Worm (Caenorhabditis elegans): ENCODE measurements around the gene C56E6.7.

C56E6.7 gene

ce11 chrII:6560291-6560690, 43.9 kb downstream of the C56E6.7 start:
- TF ChIP-seq R02D3.7 (tag; optimal IDR thresholded peaks at IDR 0.05) = no peak
- no peak for TF ChIP-seq hmg-11 (tag; optimal IDR thresholded peaks at IDR 0.05)
- TF ChIP-seq snpc-4 (tag; optimal IDR thresholded peaks at IDR 0.05) = no peak
- TF ChIP-seq tbx-2 (tag; optimal IDR thresholded peaks at IDR 0.05) = no peak

- TF ChIP-seq egl-5 (tag; optimal IDR thresholded peaks at IDR 0.05) = peak; percentile 38
- TF ChIP-seq lin-39 (tag; optimal IDR thresholded peaks at IDR 0.05) = peak; percentile 6
- peak; percentile 12 for TF ChIP-seq ama-1 (optimal IDR thresholded peaks at IDR 0.05)
- TF ChIP-seq pha-4 (tag; optimal IDR thresholded peaks at IDR 0.05) = peak; percentile 28
- TF ChIP-seq skn-1 (tag; optimal IDR thresholded peaks at IDR 0.05) = no peak
These were observed 44.9 kb downstream of the C56E6.7 start, which contains the start of gene F18C5.10 for ce11 chrII:6561300-6561699. Gene F18C5.10, minus strand, starts transcription at chrII:6561444.

ce11 chrII:6562203-6562867, 46.0 kb downstream of the C56E6.7 start:
- no peak for TF ChIP-seq nhr-28 (tag; optimal IDR thresholded peaks at IDR 0.05)
- no peak for TF ChIP-seq elt-2 (tag; optimal IDR thresholded peaks at IDR 0.05)
- TF ChIP-seq egl-5 (tag; optimal IDR thresholded peaks at IDR 0.05) = peak; percentile 68
- TF ChIP-seq unc-39 (tag; optimal IDR thresholded peaks at IDR 0.05) = no peak
- peak; percentile 46 for TF ChIP-seq ama-1 (optimal IDR thresholded peaks at IDR 0.05)
- no peak for TF ChIP-seq skn-1 (tag; optimal IDR thresholded peaks at IDR 0.05)
- peak in 1 of 3 experiments; percentile 45 for TF ChIP-seq elt-3 (tag; optimal IDR thresholded peaks at IDR 0.05)
- peak; percentile 32 for TF ChIP-seq nhr-43 (tag; optimal IDR thresholded peaks at IDR 0.05; ENCODE audit: poor library complexity, severe bottlenecking)
- TF ChIP-seq jun-1 (tag; optimal IDR thresholded peaks at IDR 0.05) = peak; percentile 5
- no peak for TF ChIP-seq ztf-4 (tag; optimal IDR thresholded peaks at IDR 0.05)
- TF ChIP-seq nhr-25 (tag; optimal IDR thresholded peaks at IDR 0.05) = peak; percentile 85
- no peak for TF ChIP-seq nhr-77 (tag; optimal IDR thresholded peaks at IDR 0.05)
- no peak for TF ChIP-seq R02D3.7 (tag; optimal IDR thresholded peaks at IDR 0.05)
- peak; percentile 64 for TF ChIP-seq nhr-23 (tag; optimal IDR thresholded peaks at IDR 0.05)
- peak; percentile 63 for TF ChIP-seq pha-4 (tag; optimal IDR thresholded peaks at IDR 0.05)
- no peak for TF ChIP-seq ceh-16 (tag; optimal IDR thresholded peaks at IDR 0.05)

ce11 chrII:6563238-6563637, 46.9 kb downstream of the C56E6.7 start:
- TF ChIP-seq nhr-25 (tag; optimal IDR thresholded peaks at IDR 0.05) = no peak
- TF ChIP-seq elt-2 (tag; optimal IDR thresholded peaks at IDR 0.05) = peak; percentile 3
- no peak for TF ChIP-seq nhr-11 (tag; optimal IDR thresholded peaks at IDR 0.05)
- peak; percentile 55 for TF ChIP-seq hmg-11 (tag; optimal IDR thresholded peaks at IDR 0.05)
- TF ChIP-seq lin-39 (tag; optimal IDR thresholded peaks at IDR 0.05) = peak; percentile 70
- peak; percentile 55 for TF ChIP-seq nfya-1 (tag; optimal IDR thresholded peaks at IDR 0.05; ENCODE audit: insufficient read depth)
- TF ChIP-seq ceh-28 (tag; optimal IDR thresholded peaks at IDR 0.05) = peak; percentile 21
- TF ChIP-seq snpc-4 (tag; optimal IDR thresholded peaks at IDR 0.05) = peak; percentile 67
- peak; percentile 16 for TF ChIP-seq lin-15B (tag; optimal IDR thresholded peaks at IDR 0.05)

ce11 chrII:6565077-6565476, 48.7 kb downstream of the C56E6.7 start, which contains the start of gene mpz-3:
Gene mpz-3, minus strand, starts transcription at chrII:6565396.
- TF ChIP-seq ama-1 (optimal IDR thresholded peaks at IDR 0.05) (peak; percentile 23), mdl-1 (tag; optimal IDR thresholded peaks at IDR 0.05) (no peak), lin-39 (tag; optimal IDR thresholded peaks at IDR 0.05) (peak; percentile 73), elt-2 (tag; optimal IDR thresholded peaks at IDR 0.05) (peak; percentile 17), aly-2 (tag; optimal IDR thresholded peaks at IDR 0.05) (no peak), tbx-2 (tag; optimal IDR thresholded peaks at IDR 0.05) (peak; percentile 8), nhr-23 (tag; optimal IDR thresholded peaks at IDR 0.05) (no peak), nfya-1 (tag; optimal IDR thresholded peaks at IDR 0.05; ENCODE audit: insufficient read depth) (peak; percentile 9), daf-12 (tag; optimal IDR thresholded peaks at IDR 0.05) (no peak), nhr-43 (tag; optimal IDR thresholded peaks at IDR 0.05; ENCODE audit: poor library complexity, severe bottlenecking) (peak; percentile 56), pha-4 (tag; optimal IDR thresholded peaks at IDR 0.05) (peak; percentile 56), lsy-12 (tag; optimal IDR thresholded peaks at IDR 0.05) (peak; percentile 42)

Data from whole organism, L3 larva.